Fruit fly (Drosophila melanogaster) S2 (cell line): ENCODE results near the gene CG11977.

Source experiments
- CG8478 ChIP-seq: fragments of >200 bp; optimal IDR thresholded peaks from 2 replicates; lab custom pipeline; 2018
- CTCF ChIP-seq, 2 experiments: fragments of >200 bp; optimal IDR thresholded peaks; 2 replicates each; lab custom pipeline; 2018

The CG11977 gene

DNA sequence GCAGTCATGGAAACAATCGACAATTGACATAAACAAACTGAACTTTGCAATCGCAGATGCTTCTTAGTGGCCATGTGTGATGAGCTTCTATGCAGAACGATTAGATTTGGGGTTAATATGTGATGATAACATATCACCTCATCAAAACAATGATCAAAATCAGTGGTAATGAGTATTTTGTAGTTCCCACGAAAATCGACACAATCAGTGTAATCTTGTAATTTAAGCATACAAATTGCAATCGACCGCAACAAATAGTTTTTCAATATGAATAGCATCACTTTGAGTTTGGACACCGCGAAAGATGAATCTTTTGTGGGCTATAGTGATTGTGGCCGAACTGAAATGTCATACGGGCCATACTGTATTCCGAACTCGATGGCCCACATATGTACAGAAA, at the start of gene CG11977:
TSS of gene CG11977 (plus strand) at position 301 of the 400 bp plus-strand sequence.
- TF ChIP-seq CTCF (optimal IDR thresholded peaks at IDR 0.05; lab: Kevin White, UChicago) (no peak), CG8478 (lab: Kevin White, UChicago) (no peak)

DNA sequence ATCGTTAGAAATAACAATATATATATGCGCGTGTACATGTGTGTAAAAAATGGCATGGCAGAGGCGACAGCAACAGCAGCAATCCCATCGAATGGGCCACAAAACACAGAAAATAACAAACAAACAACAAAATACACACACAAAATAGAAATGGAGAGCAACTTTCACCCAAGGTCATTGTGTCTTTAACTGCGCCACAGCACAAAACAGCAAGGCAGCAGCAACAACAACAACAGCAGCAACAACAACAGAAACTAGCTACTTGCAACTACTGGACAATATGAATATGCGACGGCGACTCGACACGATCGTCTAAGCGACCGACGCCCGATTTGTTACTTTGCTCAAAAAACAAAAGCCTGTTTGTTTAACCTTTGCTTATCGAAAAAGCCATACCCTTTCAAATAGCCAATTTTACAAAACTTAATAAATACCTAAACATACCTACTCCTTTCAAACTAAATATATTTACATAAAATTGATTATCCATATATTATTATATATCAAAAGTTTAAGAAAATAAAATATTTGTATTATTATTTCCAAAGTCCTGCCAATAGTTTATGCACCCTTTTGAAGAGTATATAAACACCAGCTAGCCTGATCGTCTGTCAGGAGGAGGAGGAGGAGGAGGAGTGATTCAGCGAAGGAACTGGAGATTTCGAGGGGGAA, 49.6 kb upstream of the CG11977 start:
- no peak for TF ChIP-seq CTCF (optimal IDR thresholded peaks at IDR 0.05; lab: Kevin White, UChicago)

DNA sequence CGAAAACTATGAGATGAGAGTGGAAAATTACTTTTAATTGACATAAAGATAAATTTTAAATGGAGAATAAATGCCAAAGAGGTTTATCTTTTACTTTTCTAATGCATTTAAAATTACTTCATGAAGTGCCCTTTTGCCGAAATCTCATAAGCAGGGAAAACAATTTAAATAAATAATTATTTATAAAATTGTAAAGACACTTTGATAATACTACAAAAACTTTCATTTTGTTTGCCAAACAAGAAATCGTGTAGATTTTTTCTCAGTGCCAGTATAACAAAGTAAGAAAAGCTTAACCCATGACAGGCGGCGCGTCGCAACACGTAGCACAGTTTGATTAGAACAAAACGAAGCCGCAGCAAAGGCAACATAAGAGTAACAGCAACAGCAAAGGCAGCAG, 48.6 kb upstream of the CG11977 start:
- no peak for TF ChIP-seq CG8478 (lab: Kevin White, UChicago)
- TF ChIP-seq CTCF (optimal IDR thresholded peaks at IDR 0.05; lab: Kevin White, UChicago): no peak

DNA sequence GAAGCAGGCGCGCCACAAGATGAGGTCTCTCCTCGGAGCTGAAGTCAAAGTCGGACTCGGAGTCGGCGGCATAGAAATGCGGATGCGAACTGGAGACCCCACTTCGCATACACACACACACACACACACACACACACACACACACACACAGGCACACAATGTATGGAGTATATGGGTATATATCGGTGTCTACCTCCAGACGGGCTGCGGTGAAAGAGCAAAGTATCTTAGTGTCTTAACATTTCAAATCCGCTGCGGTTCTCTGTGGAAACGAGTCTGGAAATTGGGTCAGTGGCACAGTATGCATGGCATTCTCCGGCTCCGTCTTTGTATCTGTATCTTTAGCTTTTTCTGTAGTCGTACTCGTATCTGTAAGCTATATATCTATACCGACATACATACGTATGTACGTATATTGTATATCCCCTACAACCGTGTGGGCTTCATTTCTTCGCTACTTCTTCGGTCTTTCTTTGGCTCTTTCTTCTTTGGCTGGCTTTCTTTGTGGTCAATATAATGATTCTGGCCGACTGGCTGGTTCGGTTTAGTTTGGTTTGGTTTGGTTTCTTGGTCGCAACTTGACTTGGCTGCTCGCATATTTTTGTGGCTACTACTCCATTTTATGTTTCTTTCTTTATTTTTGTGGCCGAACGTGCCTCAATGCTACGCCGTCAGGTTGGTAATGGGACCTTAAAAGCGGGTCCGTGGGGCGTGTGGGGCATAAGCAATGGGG, 48.0 kb upstream of the CG11977 start:
- TF ChIP-seq CTCF (optimal IDR thresholded peaks at IDR 0.05; lab: Kevin White, UChicago): no peak
- TF ChIP-seq CG8478 (lab: Kevin White, UChicago): no peak

DNA sequence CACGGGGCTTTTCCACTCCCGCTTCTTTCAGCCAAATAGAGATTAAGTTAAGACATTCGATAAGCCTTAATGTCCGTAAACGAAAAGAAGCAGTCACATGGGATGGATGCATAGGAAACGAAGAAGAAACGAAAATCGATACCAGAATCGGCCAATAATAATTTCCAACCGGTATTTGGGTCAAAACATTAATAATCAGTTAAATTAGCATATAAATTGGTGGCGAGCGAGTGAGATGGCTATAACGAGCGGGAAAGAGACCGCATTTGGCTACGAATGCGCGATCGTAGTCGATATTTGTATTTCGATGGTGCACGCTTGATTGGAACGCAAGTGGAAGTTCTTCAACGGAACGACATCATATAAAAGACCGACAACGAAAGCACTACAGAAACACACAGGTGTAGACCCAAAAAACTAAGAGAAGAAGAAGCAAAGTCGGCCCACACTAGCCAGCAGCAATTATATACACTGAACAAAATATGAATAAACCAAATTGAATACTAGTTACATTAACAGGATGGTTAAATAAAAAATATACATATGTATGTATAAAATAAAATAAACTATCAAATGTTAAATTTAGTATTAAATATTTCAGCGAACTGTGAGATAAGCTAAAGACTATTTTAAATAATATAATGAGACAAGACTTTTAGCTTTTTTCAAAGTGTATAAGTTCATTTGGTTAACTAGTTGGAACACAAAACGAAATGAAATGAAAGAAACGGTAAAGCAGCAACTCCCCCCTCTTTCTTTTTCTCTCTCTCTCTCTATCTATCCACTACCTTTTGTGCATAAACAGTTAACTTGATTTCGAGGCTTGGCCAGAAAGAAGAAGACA, 42.8 kb upstream of the CG11977 start:
- TF ChIP-seq CG8478 (lab: Kevin White, UChicago) (no peak), CTCF (optimal IDR thresholded peaks at IDR 0.05; lab: Kevin White, UChicago) (no peak)

DNA sequence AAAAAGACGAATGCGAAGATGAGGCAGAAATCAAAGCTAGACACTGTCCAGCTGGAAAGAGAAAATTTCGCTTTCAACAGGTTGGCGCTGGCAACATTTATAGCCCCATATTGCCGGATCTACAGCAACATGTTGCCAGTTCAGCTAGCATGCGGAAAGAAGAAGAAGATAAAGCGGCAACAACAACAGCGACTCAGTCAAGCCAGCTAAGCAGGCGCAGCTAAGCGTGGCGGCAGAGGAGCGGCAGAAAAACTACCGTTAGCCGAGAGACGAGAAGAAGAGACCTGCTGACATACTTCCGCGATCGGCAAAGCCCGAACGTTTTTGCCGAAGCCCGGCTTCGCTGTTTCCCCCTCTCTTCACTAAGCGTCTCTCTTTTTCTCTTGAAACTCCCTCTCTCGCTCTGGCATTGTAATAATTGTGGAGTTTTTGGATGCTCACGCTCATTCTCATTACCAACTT, 42.1 kb upstream of the CG11977 start:
- no peak for TF ChIP-seq CTCF (optimal IDR thresholded peaks at IDR 0.05; lab: Kevin White, UChicago)
- no peak for TF ChIP-seq CG8478 (lab: Kevin White, UChicago)

DNA sequence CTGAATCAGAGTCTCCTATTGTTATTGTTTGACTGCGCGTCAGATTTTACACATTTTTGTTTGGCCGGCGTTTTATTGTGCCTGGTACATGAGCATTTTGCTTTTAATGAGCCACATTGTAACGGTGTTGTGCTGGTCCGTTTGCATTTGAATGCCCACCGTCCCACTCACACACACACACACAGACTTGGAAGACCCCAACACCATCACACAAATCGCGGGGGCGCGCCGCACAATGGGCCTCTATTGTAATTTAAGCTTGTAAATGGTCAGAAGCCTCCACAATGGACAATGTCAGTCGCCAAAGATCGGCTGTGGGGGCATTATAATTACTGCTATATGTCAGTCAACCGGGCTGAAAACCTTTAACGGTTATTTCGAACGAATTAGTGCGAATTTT, 41.2 kb upstream of the CG11977 start:
- TF ChIP-seq CG8478 (lab: Kevin White, UChicago) (no peak), CTCF (optimal IDR thresholded peaks at IDR 0.05; lab: Kevin White, UChicago) (no peak)

DNA sequence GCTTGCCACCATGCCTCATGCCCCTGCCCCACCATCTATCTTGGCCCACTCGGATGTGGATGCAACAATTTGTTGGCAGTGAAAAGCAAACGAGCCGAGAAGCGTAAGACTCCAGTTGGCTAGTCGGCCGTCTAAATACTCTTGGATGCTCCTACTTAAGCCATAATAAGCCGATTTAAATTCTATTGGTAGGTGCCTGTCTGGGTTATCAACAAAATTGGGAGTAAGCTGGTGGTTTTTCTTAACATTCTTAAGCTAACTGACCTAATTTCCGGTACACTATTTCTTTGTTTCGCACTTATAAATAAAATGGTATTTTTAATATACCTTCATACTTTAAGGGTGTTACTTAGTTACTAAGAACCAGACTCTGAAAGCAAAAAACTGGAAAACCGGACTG, 39.8 kb upstream of the CG11977 start:
- TF ChIP-seq CTCF (optimal IDR thresholded peaks at IDR 0.05; lab: Kevin White, UChicago) (no peak), CG8478 (lab: Kevin White, UChicago) (no peak)

DNA sequence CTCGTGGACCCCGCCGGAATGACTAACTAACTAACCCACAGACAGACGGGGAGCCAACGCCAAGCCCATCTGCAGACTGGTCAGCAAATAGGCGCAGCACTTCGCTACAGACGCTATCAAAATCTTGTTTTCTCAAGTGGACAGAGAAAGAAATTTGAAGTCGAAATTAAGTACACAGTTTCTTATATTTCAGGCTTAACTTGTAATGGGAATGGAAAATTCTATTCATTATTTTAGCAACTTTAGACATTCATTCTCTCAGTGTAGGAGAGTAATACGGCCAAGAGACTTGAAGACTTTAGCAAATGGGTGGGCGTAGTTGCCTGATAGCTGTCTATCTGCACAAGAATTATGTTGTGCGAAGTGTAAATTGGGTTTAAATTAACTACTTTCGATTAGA, 39.2 kb upstream of the CG11977 start:
- TF ChIP-seq CG8478 (lab: Kevin White, UChicago) (no peak), CTCF (optimal IDR thresholded peaks at IDR 0.05; lab: Kevin White, UChicago) (no peak)

DNA sequence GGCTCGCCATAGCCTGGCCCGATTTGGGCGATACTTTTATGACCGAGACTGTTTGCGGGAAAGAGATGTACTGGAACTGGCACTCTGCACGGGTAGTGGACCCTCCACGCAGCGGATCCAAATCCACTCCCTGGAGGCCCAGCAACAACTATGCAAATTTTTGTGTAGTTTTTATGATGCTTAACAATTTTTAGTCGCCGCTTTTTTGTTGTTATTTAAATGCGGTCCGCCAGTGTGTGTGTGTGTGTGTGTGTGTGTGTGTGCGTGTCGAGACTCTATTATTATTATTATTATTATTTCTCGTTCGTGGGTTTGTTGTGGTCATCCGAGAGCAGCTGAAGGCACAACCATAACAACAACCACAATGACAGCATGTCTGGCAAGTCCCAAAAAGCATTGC, 38.3 kb upstream of the CG11977 start:
- TF ChIP-seq CG8478 (lab: Kevin White, UChicago): no peak
- no peak for TF ChIP-seq CTCF (optimal IDR thresholded peaks at IDR 0.05; lab: Kevin White, UChicago)

DNA sequence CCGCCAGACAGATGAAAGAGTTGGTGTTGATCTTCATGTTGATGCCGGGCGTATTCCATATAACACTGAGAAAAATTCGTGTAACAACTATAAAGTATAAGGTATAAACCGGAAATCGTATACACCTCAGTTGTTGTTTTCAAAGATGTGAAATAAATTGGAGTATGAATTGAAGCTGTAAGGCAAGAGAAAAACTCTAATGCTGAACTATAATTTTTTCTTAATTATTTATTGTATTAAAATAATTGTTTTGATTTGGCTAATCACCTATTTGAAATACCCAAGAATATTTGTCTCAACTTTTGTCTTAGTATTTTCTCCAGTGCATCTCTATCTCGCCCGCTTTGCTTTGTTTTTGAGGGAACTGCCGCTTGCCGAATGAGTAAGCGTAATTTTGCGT, 37.2 kb upstream of the CG11977 start:
- no peak for TF ChIP-seq CG8478 (lab: Kevin White, UChicago)
- no peak for TF ChIP-seq CTCF (optimal IDR thresholded peaks at IDR 0.05; lab: Kevin White, UChicago)

DNA sequence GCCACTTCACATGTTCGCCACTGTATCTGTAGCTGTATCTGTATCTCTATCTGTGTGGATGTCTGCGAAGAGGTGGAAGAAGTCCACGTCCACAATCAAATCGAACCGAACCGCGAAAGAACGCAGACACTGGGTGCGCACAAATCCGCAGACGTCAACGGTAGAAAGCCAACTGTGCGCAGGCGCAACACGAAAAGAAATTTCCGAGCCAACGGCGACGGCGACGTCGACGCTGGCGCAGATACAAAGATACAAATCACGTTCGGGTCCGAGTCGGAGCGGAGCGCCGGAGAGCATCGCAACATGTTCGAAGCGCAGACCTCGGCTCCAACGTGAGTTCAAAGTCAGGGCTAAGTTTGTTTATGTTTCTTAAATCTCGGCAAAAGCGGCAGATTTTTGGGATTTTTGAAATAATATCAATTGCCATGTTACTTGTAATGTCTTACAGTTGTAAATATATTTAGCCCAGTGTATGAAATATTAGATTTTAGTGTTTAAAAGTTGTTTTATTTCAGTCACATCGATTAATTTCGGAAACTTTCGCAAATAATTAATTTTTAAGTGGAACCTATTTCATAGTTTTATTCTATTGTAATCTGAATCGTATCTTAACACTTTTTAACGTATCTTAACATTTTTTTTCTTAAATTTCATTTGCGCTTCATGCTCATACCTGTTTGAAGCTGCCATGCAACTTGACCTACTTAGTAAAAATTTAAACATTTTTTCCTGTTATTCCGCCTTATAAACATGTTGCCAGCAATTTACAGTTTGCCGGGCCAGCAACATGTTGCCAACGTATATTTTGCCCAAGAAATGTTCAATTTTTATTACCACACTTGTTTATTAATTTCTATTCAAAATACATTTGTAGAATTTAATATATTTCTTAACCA, 34.4 kb upstream of the CG11977 start, which contains the start of gene ich:
TSS of gene ich (minus strand) at position 178 of the 896 bp plus-strand sequence.
- no peak for TF ChIP-seq CTCF (optimal IDR thresholded peaks at IDR 0.05; lab: Kevin White, UChicago)
- no peak for TF ChIP-seq CG8478 (lab: Kevin White, UChicago)

DNA sequence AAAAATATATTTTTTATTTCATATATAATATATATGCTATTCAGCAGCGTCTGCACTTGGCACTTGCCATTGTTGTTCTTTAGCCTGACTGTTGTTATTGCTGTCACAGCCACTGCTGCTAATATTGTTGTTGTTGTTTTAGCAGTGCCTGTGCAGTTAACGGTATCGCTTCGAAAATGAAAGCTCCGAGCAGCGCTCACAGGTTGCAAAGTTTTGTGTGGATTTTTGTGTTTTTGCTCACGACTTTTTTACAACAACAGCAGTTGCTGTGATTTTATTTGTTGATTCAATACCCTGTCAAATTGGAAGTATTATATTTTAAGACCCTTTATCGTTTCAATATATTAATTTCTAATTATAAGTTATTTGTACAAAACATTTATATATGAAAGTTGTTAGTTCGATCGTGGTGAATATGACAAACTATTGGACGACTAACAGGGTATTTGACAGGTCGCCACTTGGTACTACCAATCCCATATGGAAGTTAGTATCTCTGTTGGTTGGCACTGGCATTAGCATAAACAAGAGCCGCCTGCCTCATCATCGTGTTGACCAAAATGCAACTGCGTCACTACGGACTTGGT, 33.6 kb upstream of the CG11977 start:
- TF ChIP-seq CG8478 (lab: Kevin White, UChicago) (no peak), CTCF (optimal IDR thresholded peaks at IDR 0.05; lab: Kevin White, UChicago) (no peak)
